Worm (Caenorhabditis elegans): ENCODE data around the gene znf-474.

znf-474 gene

DNA sequence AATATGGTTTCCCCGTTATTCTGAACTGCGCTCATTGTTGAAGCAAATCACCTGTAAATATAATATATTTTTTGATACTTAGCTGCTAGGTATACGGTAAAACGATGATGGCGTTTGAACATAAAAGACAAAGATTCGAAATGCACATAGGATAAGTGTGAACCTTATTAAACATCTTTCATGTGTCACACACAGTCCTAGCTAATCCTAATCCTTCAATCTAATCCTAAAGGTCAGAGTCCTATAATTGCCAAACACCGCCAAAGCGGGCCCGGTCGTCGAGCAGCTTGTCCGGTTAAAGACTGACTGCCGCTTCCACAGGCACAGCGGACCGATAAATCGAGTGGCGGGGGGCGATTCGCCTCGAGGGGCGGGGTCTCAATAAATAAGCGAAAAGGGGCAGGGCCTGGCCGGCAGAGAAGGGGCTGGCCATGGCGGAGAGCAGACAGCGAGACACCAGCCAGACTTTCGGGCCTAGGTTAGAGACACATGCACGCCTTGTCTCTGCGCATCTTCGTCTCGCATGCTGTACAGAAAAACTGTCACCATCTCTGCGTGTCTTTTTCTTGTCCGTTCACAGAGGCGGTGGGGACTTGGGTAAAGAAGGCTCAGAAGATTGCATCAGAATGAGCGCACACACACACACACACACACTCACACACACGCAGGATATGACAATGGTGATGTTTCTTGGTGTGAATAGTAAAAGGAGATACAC, 22.1 kb downstream of the znf-474 start, which contains the start of gene F57G12.1 (continued):
- TF ChIP-seq let-526 (GFP tag; IDR thresholded peaks at IDR 0.05): no peak
- peak; percentile 60 for TF ChIP-seq attf-5 (GFP tag; optimal IDR thresholded peaks at IDR 0.05)
- no peak for TF ChIP-seq lag-1 (GFP tag; IDR thresholded peaks at IDR 0.05)
- no peak for TF ChIP-seq F57A8.1 (GFP tag; optimal IDR thresholded peaks at IDR 0.05)
- no peak; the same call in 1 of the 2 replicates for TF ChIP-seq nfyb-1 (GFP tag; IDR thresholded peaks at IDR 0.05)
- TF ChIP-seq lsy-27 (tag; optimal IDR thresholded peaks at IDR 0.05; ENCODE audit: borderline replicate concordance, insufficient read depth): peak; percentile 24
- TF ChIP-seq pha-4 (tag; optimal IDR thresholded peaks at IDR 0.05): no peak
- TF ChIP-seq T26A5.8 (tag; optimal IDR thresholded peaks at IDR 0.05): no peak
- 0 out of 2 replicates have a peak, but pooled peaks have one; percentile 28 for TF ChIP-seq D2030.7 (GFP tag; IDR thresholded peaks at IDR 0.05)
- peak; percentile 82 for TF ChIP-seq sptf-2 (GFP tag; optimal IDR thresholded peaks at IDR 0.05)
- no peak for TF ChIP-seq F10E7.11 (tag; optimal IDR thresholded peaks at IDR 0.05)
- TF ChIP-seq nhr-80 (tag; optimal IDR thresholded peaks at IDR 0.05): peak; percentile 51
- no peak for TF ChIP-seq snpc-4 (GFP tag; optimal IDR thresholded peaks at IDR 0.05)
- TF ChIP-seq snpc-4 (tag; optimal IDR thresholded peaks at IDR 0.05): peak in 1 of 4 experiments; percentile 50
- TF ChIP-seq C06A6.2 (GFP tag; conservative IDR thresholded peaks at IDR 0.05): peak; percentile 48; the same call in 1 of the 2 replicates
- TF ChIP-seq bed-1 (GFP tag; IDR thresholded peaks at IDR 0.05): no peak
- TF ChIP-seq dpff-1 (tag; optimal IDR thresholded peaks at IDR 0.05): no peak
- no peak for TF ChIP-seq T07F8.4 (tag; optimal IDR thresholded peaks at IDR 0.05)
- no peak for TF ChIP-seq akir-1 (GFP tag; optimal IDR thresholded peaks at IDR 0.05)
- no peak for TF ChIP-seq snpc-3.4 (tag; optimal IDR thresholded peaks at IDR 0.05)
- TF ChIP-seq hrde-1 (tag; optimal IDR thresholded peaks at IDR 0.05; ENCODE audit: borderline replicate concordance): no peak
- no peak for TF ChIP-seq ztf-6 (GFP tag; IDR thresholded peaks at IDR 0.05)
- TF ChIP-seq ztf-26 (tag; optimal IDR thresholded peaks at IDR 0.05): peak; percentile 16
- no peak for TF ChIP-seq ceh-100 (GFP tag; IDR thresholded peaks at IDR 0.05)
- TF ChIP-seq ceh-27 (GFP tag; optimal IDR thresholded peaks at IDR 0.05): peak; percentile 69
- TF ChIP-seq B0035.1 (tag; optimal IDR thresholded peaks at IDR 0.05): no peak
- TF ChIP-seq mcd-1 (GFP tag; IDR thresholded peaks at IDR 0.05): peak; percentile 57
- peak; percentile 99 for TF ChIP-seq zfh-2 (GFP tag; conservative IDR thresholded peaks at IDR 0.05)
- peak; percentile 1 for TF ChIP-seq F23B12.7 (tag; optimal IDR thresholded peaks at IDR 0.05; ENCODE audit: insufficient read depth)
- TF ChIP-seq B0019.2 (GFP tag; conservative IDR thresholded peaks at IDR 0.05): no peak
- TF ChIP-seq F52B5.7 (tag; optimal IDR thresholded peaks at IDR 0.05): peak; percentile 63
- no peak for TF ChIP-seq madf-3 (GFP tag; IDR thresholded peaks at IDR 0.05)
- TF ChIP-seq tbx-9 (tag; optimal IDR thresholded peaks at IDR 0.05; ENCODE audit: borderline replicate concordance): no peak
- TF ChIP-seq ztf-3 (GFP tag; optimal IDR thresholded peaks at IDR 0.05): no peak
- TF ChIP-seq aptf-2 (GFP tag; conservative IDR thresholded peaks at IDR 0.05): no peak
- TF ChIP-seq egl-18 (GFP tag; IDR thresholded peaks at IDR 0.05): no peak
- TF ChIP-seq K12H6.12 (tag; optimal IDR thresholded peaks at IDR 0.05): peak; percentile 91
- no peak for TF ChIP-seq sea-2 (GFP tag; IDR thresholded peaks at IDR 0.05)
- no peak for TF ChIP-seq dpl-1 (GFP tag; optimal IDR thresholded peaks at IDR 0.05)
- no peak for TF ChIP-seq nhr-27 (tag; optimal IDR thresholded peaks at IDR 0.05)
- peak; percentile 55; the same call in 1 of the 2 replicates for TF ChIP-seq Y56A3A.18 (GFP tag; IDR thresholded peaks at IDR 0.05)
- peak; percentile 0 for TF ChIP-seq B0261.1 (tag; optimal IDR thresholded peaks at IDR 0.05)
- TF ChIP-seq lir-1 (GFP tag; conservative IDR thresholded peaks at IDR 0.05): no peak
- TF ChIP-seq ccch-3 (GFP tag; optimal IDR thresholded peaks at IDR 0.05): peak; percentile 4
- no peak for TF ChIP-seq nfya-1 (tag; optimal IDR thresholded peaks at IDR 0.05; ENCODE audit: borderline replicate concordance, insufficient read depth)
- TF ChIP-seq hmg-20 (GFP tag; IDR thresholded peaks at IDR 0.05): no peak
- TF ChIP-seq rec-8 (tag; optimal IDR thresholded peaks at IDR 0.05): no peak

All from whole organism, young adult.